Fruit fly (Drosophila melanogaster) S2 (cell line): ENCODE measurements around the gene CG31211.
A peak's percentile ranks its signal among the peaks of the same experiment; 100 is the strongest.
"Not testable (repeated sequence)": the region's sequence is repeated elsewhere in the genome, so short reads cannot be mapped to it uniquely, and the experiment has no call there.

Experiments used
- CG8478 ChIP-seq: fragments of >200 bp; optimal IDR thresholded peaks from 2 replicates; lab custom pipeline; 2018
- CTCF ChIP-seq, 2 experiments: fragments of >200 bp; optimal IDR thresholded peaks; 2 replicates each; lab custom pipeline; 2018

CG31211 gene

DNA sequence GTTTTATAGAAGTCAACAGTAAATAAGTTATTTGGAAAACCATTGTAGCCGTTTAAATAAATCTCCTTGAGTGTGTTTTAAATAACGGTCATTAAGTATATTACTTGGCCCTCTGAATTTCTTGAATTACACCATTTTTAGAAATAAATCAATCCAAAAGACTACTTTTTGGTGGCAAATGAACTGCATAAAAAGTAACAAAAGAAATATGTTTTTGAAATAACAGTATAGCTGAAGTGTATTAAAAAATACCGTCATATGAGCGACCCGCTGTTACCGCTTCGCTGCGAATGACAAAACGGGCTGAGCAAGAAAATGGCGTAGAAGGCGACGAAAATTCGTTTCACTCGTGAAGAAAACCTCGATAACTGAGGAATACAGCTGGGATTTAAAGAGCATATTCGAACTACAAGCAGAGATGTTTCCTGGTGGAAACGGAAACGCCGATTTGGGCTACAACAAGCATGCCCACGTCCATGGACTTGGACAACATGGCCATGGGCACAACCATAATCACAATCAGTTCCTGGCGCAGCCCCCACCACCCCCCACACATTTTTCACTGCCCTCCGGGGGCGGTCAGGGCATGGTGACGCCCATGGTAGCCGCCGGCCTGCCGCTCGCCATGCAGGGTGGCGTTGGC is at the start of gene CG31211:
Gene CG31211 (plus strand): TSS at position 294 of the 643 bp plus-strand sequence.
- TF ChIP-seq CG8478 (lab: Kevin White, UChicago) (no peak), CTCF (optimal IDR thresholded peaks at IDR 0.05; lab: Kevin White, UChicago) (no peak)

DNA sequence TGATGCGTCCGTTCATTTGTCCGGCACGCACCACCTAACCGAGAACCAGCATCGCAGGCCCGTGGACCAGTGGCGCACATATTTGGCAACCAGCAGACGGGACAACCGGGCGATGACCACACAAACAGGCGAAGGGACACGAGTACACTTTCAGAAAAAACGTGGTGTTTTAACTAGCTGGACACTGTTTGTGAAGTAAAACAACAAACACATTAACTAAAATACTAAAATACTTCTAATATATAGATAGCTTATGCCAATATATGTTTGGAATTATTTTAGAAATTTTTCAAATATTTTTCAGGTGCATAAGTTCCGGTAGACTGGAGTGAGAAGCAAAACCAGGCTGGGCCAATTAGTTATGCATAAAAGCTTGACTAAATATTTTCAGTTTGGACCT is 46.6 kb upstream of the CG31211 start:
- TF ChIP-seq CTCF (optimal IDR thresholded peaks at IDR 0.05; lab: Kevin White, UChicago) (no peak), CG8478 (lab: Kevin White, UChicago) (no peak)

DNA sequence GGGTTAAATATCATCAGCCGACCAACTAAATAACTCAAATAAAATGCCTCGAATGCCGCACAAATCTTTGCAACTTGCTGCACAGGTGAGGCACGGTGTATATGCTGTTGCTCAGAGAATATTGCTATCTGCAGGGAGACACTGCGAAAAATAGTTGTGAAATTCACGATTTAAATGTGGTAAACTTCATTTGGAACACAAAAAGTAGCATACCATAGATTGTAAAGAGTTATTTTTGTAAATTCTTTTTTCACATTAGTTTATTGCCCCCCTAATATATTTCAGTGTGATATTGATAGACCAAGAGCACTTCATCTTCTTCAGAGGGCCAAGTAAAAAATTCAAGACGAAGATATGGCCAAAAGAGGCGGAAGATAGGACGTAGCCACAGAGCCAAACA is 28.9 kb upstream of the CG31211 start:
- TF ChIP-seq CTCF (optimal IDR thresholded peaks at IDR 0.05; lab: Kevin White, UChicago) (no peak), CG8478 (lab: Kevin White, UChicago) (no peak)

DNA sequence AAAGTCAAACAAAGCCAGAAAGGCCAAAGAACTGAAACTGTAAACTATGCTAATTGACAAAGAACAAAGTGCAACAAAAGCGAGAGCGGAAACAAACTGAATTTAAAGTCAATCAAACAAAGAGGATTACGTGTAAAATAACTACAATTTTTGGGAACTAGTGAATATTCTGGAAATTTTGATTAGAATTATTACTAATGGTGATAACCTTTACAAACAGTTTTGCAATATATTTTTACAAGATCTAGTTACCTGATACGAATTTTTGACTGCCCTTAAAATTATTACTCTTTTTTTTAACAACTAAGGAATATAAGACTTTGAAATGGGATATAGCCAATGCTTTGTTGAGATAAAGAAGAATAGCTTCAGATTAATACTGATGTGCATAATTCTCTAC is 18.5 kb upstream of the CG31211 start, which contains the start of gene CG14731:
Gene CG14731 (plus strand): TSS at position 301 of the 400 bp plus-strand sequence.
- no peak for TF ChIP-seq CG8478 (lab: Kevin White, UChicago)
- no peak for TF ChIP-seq CTCF (optimal IDR thresholded peaks at IDR 0.05; lab: Kevin White, UChicago)

DNA sequence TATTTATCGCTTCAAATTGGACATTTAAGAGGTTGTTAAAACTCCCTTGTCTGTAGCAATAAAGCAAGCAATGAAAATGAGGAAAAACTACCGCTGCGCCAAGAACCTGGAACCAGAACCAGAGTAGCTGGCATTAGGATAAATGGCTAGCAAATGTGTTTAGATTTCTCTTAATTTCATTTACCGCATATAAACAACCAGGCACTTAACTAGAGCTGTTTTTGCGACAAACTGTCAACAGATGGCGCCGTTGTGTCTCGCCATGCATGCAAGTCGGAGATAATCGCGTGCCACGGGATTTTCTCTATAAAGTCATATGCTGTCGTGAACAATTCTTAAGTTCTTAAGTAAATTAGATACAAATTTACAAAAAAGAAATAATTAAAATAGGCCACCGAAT is 15.6 kb upstream of the CG31211 start:
- TF ChIP-seq CG8478 (lab: Kevin White, UChicago): no peak
- peak; percentile 52 to 55 for TF ChIP-seq CTCF (optimal IDR thresholded peaks at IDR 0.05; lab: Kevin White, UChicago)

DNA sequence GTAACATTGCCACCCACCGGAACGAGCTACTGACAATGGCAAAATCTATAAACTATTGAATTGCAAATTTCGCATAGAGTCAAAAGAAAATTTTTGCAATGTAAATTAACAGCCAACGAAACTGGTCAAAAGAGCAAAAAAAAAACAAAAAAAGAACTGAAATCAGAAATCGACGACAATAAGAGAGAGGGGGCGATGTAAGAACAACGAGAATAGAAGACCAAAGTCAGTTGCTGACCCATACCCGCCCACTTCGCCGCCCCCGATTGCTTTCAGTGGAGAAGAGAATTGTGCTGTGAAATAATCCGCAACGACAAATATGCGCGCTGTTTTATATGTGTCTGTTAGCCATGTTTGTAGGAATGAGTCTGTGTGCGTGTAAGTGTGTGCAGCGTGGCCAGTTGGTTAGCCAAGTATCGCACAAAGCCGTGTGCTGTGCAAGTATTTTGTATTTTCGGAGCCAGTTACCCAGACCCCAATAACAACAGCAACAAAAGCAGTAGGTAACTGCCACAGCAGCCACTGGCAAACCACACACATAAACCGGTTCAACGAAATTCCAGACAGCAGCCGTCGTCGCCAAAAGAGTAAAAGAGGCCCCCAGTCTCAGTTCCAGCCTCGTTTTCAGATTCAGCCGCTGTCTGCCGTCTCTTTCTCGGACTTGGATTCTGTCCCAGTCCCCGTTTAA is 11.9 kb upstream of the CG31211 start:
- TF ChIP-seq CG8478 (lab: Kevin White, UChicago) (no peak), CTCF (optimal IDR thresholded peaks at IDR 0.05; lab: Kevin White, UChicago) (no peak)

DNA sequence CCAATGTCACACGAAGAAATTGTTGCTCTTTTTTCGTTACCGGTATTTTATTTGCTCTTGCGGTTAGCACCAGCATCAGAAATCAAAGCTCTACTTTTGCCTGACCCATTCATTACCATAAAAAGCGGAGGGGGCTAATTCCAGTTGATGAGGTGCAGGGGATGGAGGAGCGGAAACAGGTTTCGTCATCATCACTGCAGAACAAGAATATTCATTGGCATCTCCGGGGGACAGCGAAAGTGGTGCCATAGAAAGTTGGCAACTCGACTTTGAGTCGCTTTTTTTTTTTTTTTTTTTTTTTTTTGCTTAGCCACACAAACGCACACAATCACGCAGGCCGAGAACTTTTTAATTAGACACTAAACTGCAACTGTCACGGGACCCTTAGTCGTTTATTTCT is 8.4 kb upstream of the CG31211 start:
- TF ChIP-seq CTCF (optimal IDR thresholded peaks at IDR 0.05; lab: Kevin White, UChicago): no peak
- TF ChIP-seq CG8478 (lab: Kevin White, UChicago): no peak

DNA sequence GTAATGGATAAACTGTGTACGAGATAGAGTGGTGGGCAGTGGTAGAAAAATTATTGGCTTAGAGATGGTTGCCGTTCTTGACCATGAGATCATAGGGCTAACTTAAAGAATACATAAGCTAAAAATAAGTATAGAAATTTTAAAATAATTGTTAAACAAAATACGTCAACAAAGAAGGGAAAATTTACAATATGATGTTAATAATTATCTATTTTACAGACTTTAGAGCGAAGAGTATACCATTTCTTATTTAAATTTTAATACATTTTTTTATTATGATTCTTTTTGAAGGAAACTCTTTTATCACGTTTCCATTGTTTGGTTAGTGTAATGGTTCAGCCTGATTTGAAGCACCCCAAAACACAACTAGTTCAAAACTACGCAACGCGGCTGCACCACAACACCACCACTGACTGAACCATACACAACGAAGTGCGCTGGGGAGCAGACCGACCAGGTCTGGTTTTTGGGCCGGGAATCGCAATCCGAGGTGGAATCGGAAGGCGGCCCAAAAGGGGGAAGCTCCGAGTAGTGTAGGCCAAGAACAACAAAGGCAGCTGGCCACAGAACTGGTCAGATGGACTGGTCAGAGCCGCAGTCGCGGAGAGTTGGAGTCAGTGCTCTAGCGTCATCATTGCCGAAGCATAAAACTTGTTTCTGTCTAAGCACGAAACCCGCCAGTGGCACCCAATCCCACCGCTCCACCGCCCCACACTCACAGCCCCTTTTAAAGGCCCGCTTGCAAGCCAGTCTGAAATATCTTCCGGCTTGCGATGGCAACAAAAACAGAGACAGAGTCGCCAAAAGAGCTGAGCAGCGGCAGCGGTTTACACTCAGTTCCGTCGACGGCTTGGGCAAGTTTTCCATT is 3.8 kb upstream of the CG31211 start:
- TF ChIP-seq CG8478 (lab: Kevin White, UChicago) (no peak), CTCF (optimal IDR thresholded peaks at IDR 0.05; lab: Kevin White, UChicago) (no peak)

DNA sequence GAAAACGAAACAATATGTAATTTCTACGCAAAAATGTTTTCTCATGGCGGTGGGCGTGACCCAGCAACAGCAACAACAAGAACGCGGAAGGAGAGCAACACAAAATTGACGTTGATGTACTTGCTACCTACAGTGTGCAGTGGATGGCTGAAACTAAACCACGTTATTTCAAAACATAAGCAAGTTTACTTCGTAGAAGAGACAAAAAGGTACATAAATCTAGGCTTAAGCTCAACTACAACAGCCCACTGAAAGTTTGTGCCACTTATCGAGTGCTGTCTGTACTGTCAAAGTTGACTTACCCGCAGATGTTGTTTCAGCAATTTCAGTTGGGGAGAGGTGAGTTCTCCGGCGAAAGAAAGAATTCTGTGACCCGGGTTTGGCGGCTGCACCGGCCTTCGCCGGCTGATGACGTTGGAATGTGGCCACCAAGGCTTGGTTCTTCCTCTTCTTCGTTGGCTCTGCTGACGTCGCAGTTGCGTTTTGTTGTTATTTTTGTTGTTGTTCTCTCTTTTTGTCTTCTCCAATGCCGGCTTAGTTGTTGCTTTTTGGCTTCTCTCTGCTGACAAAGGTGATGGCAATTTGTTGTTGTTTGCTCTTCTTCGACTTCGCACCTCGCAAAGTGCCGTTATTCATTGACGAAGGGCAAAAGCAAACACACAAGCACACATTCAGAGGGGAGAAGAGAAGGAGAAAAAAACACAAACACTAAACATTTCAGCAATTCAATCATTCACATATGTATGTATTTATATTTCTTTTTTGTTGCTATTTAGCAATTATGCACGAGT is 2.2 kb upstream of the CG31211 start:
- TF ChIP-seq CG8478 (lab: Kevin White, UChicago) (no peak), CTCF (optimal IDR thresholded peaks at IDR 0.05; lab: Kevin White, UChicago) (no peak)

DNA sequence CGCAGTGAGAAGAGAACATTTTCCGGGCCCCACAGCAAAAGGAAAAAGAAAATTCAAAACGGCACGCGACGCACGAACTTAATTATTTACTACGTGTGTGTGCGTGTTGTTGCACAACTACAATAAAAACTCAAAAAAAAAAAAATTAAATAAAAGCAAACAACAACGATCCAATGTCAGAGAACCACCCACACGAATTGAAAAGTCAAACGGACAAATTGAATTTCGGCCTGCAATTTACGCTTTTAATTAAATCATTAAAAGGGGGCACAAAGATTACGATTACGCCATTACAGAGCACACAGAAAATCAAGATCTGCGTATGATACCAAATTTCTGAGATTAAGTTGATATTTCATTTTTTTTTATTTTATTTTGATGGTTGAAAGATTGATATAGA is 1.5 kb upstream of the CG31211 start:
- TF ChIP-seq CG8478 (lab: Kevin White, UChicago): no peak

DNA sequence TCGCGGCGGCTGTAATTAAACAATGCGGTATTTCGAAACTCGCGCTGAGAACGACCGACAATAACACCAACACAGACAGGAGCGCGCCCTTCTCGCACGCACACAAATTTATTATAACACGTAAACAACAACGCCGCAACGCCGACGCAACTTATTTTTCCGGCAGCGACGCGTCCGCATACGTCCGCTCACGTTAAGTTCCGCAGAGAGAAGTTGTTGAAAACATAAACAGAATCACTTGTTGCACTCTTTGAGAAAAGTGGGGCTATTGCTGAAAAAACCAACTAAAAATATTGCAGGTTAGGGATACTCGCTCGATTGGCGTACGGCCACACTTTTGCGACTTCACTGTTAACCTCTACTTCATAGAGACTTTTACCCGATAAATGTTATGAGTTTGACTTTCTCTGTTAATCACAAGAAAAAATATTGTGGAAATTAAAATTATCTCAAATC is 549 bp upstream of the CG31211 start, which contains the start of gene Cad87A:
Gene Cad87A (minus strand): TSS at position 227 of the 456 bp plus-strand sequence.
- no peak for TF ChIP-seq CG8478 (lab: Kevin White, UChicago)
- no peak for TF ChIP-seq CTCF (optimal IDR thresholded peaks at IDR 0.05; lab: Kevin White, UChicago)

DNA sequence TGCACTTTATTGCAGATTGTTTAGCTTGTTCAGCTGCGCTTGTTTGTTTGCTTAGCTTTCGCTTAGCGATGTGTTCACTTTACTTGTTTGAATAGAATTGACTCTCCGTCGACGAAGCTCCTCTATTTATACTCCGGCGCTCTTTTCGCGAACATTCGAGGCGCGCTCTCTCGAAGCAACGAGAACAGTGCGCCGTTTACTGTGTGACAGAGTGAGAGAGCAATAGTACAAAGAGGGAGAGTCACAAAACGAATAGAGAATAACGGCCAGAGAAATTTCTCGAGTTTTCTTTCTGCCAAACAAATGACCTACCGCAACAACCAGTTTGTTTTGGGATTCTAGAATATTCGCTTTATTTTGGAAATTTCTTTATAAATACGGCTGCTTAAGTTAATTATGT is 7.0 kb downstream of the CG31211 start, which contains the start of gene Hsp70Aa:
Gene Hsp70Aa (minus strand): TSS at position 101 of the 400 bp plus-strand sequence.
- not testable (repeated sequence) for TF ChIP-seq CTCF (optimal IDR thresholded peaks at IDR 0.05; lab: Kevin White, UChicago); CG8478 (lab: Kevin White, UChicago)

DNA sequence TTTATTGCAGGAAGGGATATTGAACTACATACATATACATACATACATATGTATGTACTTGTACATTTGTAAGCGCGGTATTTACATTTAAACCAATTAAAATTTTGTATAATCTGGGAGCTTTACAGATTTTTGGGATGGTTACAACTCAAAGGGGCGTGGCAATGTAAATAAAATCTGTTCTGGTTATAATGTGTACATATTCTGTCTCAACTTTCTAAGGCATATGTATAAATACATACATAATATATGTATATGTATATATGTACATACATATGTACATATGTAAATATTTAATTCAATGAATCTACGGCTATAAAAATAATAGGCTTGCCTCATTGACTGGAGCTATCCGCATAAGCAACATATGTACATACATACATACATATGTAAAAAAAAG is 7.9 kb downstream of the CG31211 start:
- TF ChIP-seq CG8478 (lab: Kevin White, UChicago) (no peak), CTCF (optimal IDR thresholded peaks at IDR 0.05; lab: Kevin White, UChicago) (no peak)

DNA sequence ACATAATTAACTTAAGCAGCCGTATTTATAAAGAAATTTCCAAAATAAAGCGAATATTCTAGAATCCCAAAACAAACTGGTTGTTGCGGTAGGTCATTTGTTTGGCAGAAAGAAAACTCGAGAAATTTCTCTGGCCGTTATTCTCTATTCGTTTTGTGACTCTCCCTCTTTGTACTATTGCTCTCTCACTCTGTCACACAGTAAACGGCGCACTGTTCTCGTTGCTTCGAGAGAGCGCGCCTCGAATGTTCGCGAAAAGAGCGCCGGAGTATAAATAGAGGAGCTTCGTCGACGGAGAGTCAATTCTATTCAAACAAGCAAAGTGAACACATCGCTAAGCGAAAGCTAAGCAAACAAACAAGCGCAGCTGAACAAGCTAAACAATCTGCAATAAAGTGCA is 8.8 kb downstream of the CG31211 start, which contains the start of gene Hsp70Ab:
Gene Hsp70Ab (plus strand): TSS at position 301 of the 400 bp plus-strand sequence.
- TF ChIP-seq CTCF (optimal IDR thresholded peaks at IDR 0.05; lab: Kevin White, UChicago); CG8478 (lab: Kevin White, UChicago): not testable (repeated sequence)
